Worm (Caenorhabditis elegans): ENCODE measurements around the gene pph-2.

Gene pph-2

DNA sequence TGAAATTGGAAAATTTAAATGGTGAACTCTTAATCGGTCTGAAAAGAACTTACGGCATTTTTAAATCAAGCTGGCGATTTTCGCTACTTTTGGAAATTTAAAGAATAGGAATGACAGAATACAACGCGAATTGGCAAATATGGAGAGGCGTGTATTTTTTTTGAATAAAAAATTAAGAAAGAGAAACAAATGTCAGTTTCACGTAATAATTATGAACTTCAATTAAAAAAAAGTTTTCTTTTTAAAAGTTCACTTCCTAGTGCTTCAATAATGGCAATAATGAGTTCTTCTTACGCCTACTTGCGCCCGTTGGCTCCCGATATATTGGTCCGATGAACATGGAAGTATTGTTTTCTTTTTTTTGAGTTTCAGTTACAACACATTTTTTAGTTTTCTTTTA lies at the start of gene pph-2:
pph-2 (minus strand) TSS at position 101 of the 400 bp plus-strand sequence.
- TF ChIP-seq skn-1 (tag; optimal IDR thresholded peaks at IDR 0.05) (no peak), mab-9 (GFP tag; IDR thresholded peaks at IDR 0.05) (no peak), aly-2 (tag; optimal IDR thresholded peaks at IDR 0.05) (no peak), lin-14 (GFP tag; optimal IDR thresholded peaks at IDR 0.05) (no peak), nhr-20 (tag; optimal IDR thresholded peaks at IDR 0.05) (no peak)

DNA sequence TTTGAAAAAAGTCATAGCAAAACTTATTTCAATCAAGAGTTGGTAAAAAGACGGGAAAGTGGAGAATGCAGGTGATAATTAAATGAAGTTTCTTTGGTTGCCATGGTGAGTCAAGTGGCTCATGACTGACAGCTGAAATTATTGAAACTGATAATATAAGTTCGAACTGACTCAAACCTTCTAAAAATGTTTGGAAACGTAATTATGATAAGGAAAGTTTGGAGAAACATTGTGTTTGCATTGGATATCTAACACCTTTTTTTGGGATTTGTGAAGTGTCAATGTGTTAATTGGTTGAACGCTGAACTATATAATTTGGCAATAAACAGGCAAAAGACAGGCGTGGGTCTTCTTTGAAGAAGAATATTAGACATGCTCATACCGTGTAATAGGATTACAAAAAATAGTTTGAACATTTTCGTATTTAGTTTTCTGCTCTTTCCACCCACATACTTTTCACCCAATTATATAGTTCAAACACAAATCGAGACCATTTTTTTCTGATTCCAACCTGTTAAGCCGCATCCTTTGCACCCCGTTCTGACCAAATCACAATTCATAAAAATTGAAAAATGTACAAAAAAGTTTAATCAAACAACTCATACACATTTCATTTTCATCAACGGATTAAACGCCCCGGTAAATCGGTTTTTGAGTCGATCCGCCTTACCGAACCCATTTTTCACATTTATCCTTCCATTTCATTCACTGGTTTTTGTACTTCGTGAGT lies 47.9 kb upstream of the pph-2 start, which contains the start of the genes srlf-33 and srlf-32:
srlf-33 (minus strand) TSS at position 101 of the 730 bp plus-strand sequence.
srlf-32 (plus strand) TSS at position 680 of the 730 bp plus-strand sequence.
- TF ChIP-seq nhr-20 (tag; optimal IDR thresholded peaks at IDR 0.05) (no peak), efl-1 (optimal IDR thresholded peaks at IDR 0.05) (no peak), efl-1 (GFP tag; optimal IDR thresholded peaks at IDR 0.05 in 1 of 2) (peak in 1 of 2 experiments; percentile 43)

DNA sequence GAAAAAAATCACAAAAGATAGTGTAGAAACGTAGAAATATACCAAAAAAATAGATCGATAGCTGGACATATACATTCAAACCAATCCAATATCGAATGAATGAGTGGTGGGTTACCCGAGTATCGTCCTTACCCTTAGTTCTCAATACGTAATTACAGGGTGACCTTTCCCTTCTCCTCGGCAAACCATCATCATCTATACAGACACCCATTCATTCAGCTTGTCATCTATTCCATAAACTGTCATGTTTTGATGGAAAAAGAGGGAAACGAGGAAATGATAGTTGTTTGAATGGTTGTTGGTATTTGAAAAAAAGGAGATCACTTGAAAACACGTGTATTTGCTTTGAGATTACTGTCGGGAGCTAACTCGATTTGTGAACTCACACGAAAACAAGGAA lies 46.5 kb upstream of the pph-2 start:
- no peak for TF ChIP-seq ces-1 (GFP tag; optimal IDR thresholded peaks at IDR 0.05)
- TF ChIP-seq lin-35 (GFP tag; optimal IDR thresholded peaks at IDR 0.05) = no peak
- no peak for TF ChIP-seq nhr-71 (tag; optimal IDR thresholded peaks at IDR 0.05)
- no peak for TF ChIP-seq lin-14 (GFP tag; optimal IDR thresholded peaks at IDR 0.05)
- TF ChIP-seq ceh-90 (tag; optimal IDR thresholded peaks at IDR 0.05) = no peak
- no peak for TF ChIP-seq unc-98 (GFP tag; IDR thresholded peaks at IDR 0.05)
- no peak for TF ChIP-seq sox-4 (tag; optimal IDR thresholded peaks at IDR 0.05)
- no peak for TF ChIP-seq sptf-1 (tag; optimal IDR thresholded peaks at IDR 0.05)
- TF ChIP-seq nhr-85 (tag) = no peak
- no peak for TF ChIP-seq nhr-28 (tag; optimal IDR thresholded peaks at IDR 0.05)
- no peak for TF ChIP-seq mab-9 (GFP tag; IDR thresholded peaks at IDR 0.05)
- no peak for TF ChIP-seq isw-1 (GFP tag; IDR thresholded peaks at IDR 0.05)
- no peak for TF ChIP-seq nhr-90 (tag; optimal IDR thresholded peaks at IDR 0.05; ENCODE audit: poor library complexity)
- no peak for TF ChIP-seq nhr-237 (tag; optimal IDR thresholded peaks at IDR 0.05)
- no peak for TF ChIP-seq grh-1 (GFP tag; IDR thresholded peaks at IDR 0.05)
- no peak for TF ChIP-seq pax-3 (tag; optimal IDR thresholded peaks at IDR 0.05)
- no peak for TF ChIP-seq unc-86 (tag; optimal IDR thresholded peaks at IDR 0.05)

DNA sequence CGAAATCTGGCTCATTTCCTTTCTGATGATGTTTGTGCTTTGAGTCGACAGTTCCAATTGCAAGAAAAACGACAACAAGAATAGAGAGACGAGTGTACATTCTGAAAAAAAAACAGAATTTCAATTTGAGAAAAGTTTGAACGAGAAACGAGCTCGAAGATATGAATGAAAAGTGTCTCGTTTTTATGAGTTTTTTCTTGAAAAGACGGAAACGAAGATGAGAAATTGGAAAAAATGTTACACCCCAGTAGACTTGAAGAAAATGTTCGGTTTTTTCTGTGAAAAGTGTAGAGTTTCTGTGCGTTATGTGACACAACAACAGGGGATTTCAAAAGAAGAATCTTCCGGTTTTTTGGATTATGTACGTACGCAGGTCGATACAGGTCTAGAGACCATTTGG lies 45.5 kb upstream of the pph-2 start, which contains the start of gene srlf-31:
srlf-31 (minus strand) TSS at position 101 of the 400 bp plus-strand sequence.
- TF ChIP-seq mef-2 (tag; optimal IDR thresholded peaks at IDR 0.05) (no peak), unc-130 (tag; optimal IDR thresholded peaks at IDR 0.05) (no peak), ces-1 (GFP tag; optimal IDR thresholded peaks at IDR 0.05) (no peak)

DNA sequence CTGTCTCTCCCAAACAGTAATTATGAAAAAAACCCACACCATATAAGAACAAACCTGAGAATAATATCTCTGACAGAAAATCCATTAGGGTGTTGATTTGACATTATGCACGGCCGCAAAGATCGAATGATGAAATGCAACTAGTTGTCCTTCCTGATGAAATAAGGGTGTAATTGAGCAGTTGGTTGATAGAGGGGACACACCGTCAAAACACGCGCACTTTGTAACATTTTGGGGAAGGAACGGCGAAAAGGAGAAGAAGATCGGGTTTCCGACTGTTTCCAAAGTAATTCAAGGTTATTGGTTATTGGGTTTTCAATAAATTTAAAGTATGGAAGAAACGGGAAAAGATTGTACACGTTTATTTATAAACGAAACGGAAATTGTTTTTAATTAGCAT lies 44.4 kb upstream of the pph-2 start, which contains the start of gene ZK822.1:
ZK822.1 (minus strand) TSS at position 121 of the 400 bp plus-strand sequence.
- TF ChIP-seq pqm-1 (tag; optimal IDR thresholded peaks at IDR 0.05) (no peak), ama-1 (optimal IDR thresholded peaks at IDR 0.05) (no peak), lin-39 (tag; optimal IDR thresholded peaks at IDR 0.05) (no peak), nhr-11 (tag; optimal IDR thresholded peaks at IDR 0.05) (no peak)

DNA sequence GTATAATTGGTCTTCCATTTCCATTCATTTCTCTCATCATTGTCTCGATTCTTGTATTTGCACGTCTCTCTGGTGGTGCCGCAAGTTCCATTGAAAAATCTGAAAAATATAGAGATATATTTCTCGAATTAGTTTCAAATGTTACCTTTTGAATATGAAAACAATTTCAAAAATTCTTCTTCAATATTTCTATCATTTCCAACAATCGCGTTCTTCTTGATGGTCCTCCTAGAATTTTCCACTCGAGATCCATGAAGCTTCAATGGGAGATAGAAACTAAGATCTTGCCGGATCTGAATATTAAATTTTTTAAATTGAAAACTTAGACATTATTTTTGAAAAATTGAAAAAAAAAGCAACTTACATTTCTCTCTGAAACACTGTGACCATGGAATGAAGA lies 41.5 kb upstream of the pph-2 start:
- no peak for TF ChIP-seq ztf-4 (tag; optimal IDR thresholded peaks at IDR 0.05)
- no peak for TF ChIP-seq sptf-1 (tag; optimal IDR thresholded peaks at IDR 0.05)
- TF ChIP-seq fkh-8 (tag; optimal IDR thresholded peaks at IDR 0.05) = no peak
- TF ChIP-seq tlp-1 (tag; optimal IDR thresholded peaks at IDR 0.05) = no peak
- TF ChIP-seq unc-86 (tag; optimal IDR thresholded peaks at IDR 0.05) = no peak

DNA sequence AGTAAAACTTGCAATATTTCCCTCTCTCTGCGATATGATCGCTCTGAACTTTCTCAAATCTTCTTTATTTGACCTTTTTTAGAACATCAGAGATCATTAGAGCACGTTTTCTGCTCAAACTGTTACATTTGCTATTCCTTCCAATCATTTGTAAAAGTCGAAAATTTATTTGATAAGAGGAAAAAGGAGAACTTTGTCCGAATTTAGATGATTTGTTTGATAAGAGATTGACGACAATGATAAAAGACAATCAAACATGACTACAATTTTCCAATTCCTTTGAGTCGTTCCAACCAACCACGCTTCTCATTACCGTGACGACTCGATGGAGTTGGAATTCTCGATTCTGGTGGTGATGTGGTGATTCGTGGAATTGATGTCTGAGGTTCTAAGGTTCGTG lies 40.3 kb upstream of the pph-2 start:
- no peak for TF ChIP-seq nhr-11 (tag; optimal IDR thresholded peaks at IDR 0.05)
- TF ChIP-seq elt-2 (tag; optimal IDR thresholded peaks at IDR 0.05) = peak; percentile 51

Measured in whole organism, L1 larva.